Fruit fly (Drosophila melanogaster) whole organism, wandering third instar larva: Measurements from ENCODE around the gene Cubn.
A peak's percentile ranks its signal among the peaks of the same experiment; 100 is the strongest.

Source experiments
- Abd-B ChIP-seq: fragments of >200 bp; optimal IDR thresholded peaks from 2 replicates; lab custom pipeline; 2017; ENCODE audit warnings: missing biosample characterization, missing genetic modification characterization
- CG32264 ChIP-seq: fragments of 200-800 bp; sonication (Bioruptor generic); optimal IDR thresholded peaks from 2 replicates; lab custom pipeline; 2016; ENCODE audit warnings: missing biosample characterization, missing genetic modification characterization
- CG9705 ChIP-seq: fragments of 200-800 bp; sonication (Bioruptor generic); optimal IDR thresholded peaks from 2 replicates; lab custom pipeline; 2018; ENCODE audit warnings: missing biosample characterization, mild to moderate bottlenecking, missing genetic modification characterization
- CrebA ChIP-seq: fragments of 200-800 bp; sonication (Bioruptor generic); optimal IDR thresholded peaks from 2 replicates; lab custom pipeline; 2016; ENCODE audit warnings: missing biosample characterization, mild to moderate bottlenecking, missing genetic modification characterization, borderline replicate concordance
- Dfd ChIP-seq: fragments of >200 bp; optimal IDR thresholded peaks from 2 replicates; lab custom pipeline; 2017; ENCODE audit warnings: missing biosample characterization, missing genetic modification characterization
- Dif ChIP-seq: fragments of 200-275, 200-300 bp; sonication (Bioruptor generic); optimal IDR thresholded peaks from 2 replicates; lab custom pipeline; 2018; ENCODE audit warnings: missing biosample characterization, missing genetic modification characterization; ENCODE audit not compliant: partially characterized antibody
- GATAd ChIP-seq: sonication (Bioruptor generic); optimal IDR thresholded peaks from 2 replicates; lab custom pipeline; 2016; ENCODE audit warnings: missing biosample characterization, missing genetic modification characterization
- HLH106 ChIP-seq: fragments of 200-800 bp; optimal IDR thresholded peaks from 3 replicates; lab custom pipeline; 2019; ENCODE audit warnings: missing biosample characterization, mild to moderate bottlenecking, missing genetic modification characterization, moderate library complexity
- Hnf4 ChIP-seq: fragments of 200-800 bp; sonication (Bioruptor generic); optimal IDR thresholded peaks from 2 replicates; lab custom pipeline; 2016; ENCODE audit warnings: missing biosample characterization, mild to moderate bottlenecking, missing genetic modification characterization
- Hr78 ChIP-seq: fragments of >200 bp; optimal IDR thresholded peaks from 2 replicates; lab custom pipeline; 2017; ENCODE audit warnings: missing biosample characterization, missing genetic modification characterization
- Hr83 ChIP-seq: fragments of 200-300 bp; sonication (Bioruptor generic); optimal IDR thresholded peaks from 2 replicates; lab custom pipeline; 2016; ENCODE audit warnings: missing biosample characterization, mild to moderate bottlenecking, missing genetic modification characterization, moderate library complexity; ENCODE audit not compliant: poor library complexity, severe bottlenecking
- Jra ChIP-seq: sonication (Bioruptor generic); optimal IDR thresholded peaks from 2 replicates; lab custom pipeline; 2016; ENCODE audit warnings: missing biosample characterization, missing genetic modification characterization
- Mio ChIP-seq: sonication (Bioruptor generic); optimal IDR thresholded peaks from 2 replicates; lab custom pipeline; 2016; ENCODE audit warnings: missing biosample characterization, missing genetic modification characterization
- Myc ChIP-seq: fragments of >200 bp; optimal IDR thresholded peaks from 2 replicates; lab custom pipeline; 2017
- N ChIP-seq: fragments of >200 bp; optimal IDR thresholded peaks from 2 replicates; lab custom pipeline; 2018; ENCODE audit warnings: missing biosample characterization, missing external identifiers, missing genetic modification characterization
- OdsH ChIP-seq: fragments of 200-800 bp; sonication (Bioruptor generic); optimal IDR thresholded peaks from 2 replicates; lab custom pipeline; 2016; ENCODE audit warnings: missing biosample characterization, mild to moderate bottlenecking, missing genetic modification characterization
- Rel ChIP-seq, 2 experiments: fragments of 200-800 bp; sonication (Bioruptor generic) in 1 of 2; optimal IDR thresholded peaks; 2 replicates in 1 of 2; 3 replicates in 1 of 2; lab custom pipeline; 2016 to 2019; ENCODE audit warnings: mild to moderate bottlenecking in 2 of 2, missing biosample characterization in 2 of 2, missing genetic modification characterization in 2 of 2, moderate library complexity in 1 of 2
- Sp1 ChIP-seq: fragments of 200-800 bp; sonication (Bioruptor generic); optimal IDR thresholded peaks from 3 replicates; lab custom pipeline; 2019; ENCODE audit warnings: missing biosample characterization, mild to moderate bottlenecking, missing genetic modification characterization, moderate library complexity
- Vsx2 ChIP-seq: fragments of 200-300, 225-300 bp; sonication (Bioruptor generic); optimal IDR thresholded peaks from 2 replicates; lab custom pipeline; 2018; ENCODE audit warnings: missing biosample characterization, missing genetic modification characterization; ENCODE audit not compliant: partially characterized antibody
- br ChIP-seq: fragments of 200-800 bp; sonication (Bioruptor generic); optimal IDR thresholded peaks from 2 replicates; lab custom pipeline; 2016; ENCODE audit warnings: missing biosample characterization, missing genetic modification characterization
- brk ChIP-seq: fragments of 200-800 bp; sonication (Bioruptor generic); optimal IDR thresholded peaks from 2 replicates; lab custom pipeline; 2016; ENCODE audit warnings: missing biosample characterization, mild to moderate bottlenecking, missing genetic modification characterization
- dl ChIP-seq, 2 experiments: fragments of 175-275, 200-275 bp in 1 of 2; fragments of 200-275 bp in 1 of 2; sonication (Bioruptor generic); optimal IDR thresholded peaks; lab custom pipeline; 2018; ENCODE audit warnings: mild to moderate bottlenecking in 2 of 2, missing biosample characterization in 2 of 2, missing genetic modification characterization in 2 of 2, moderate library complexity in 2 of 2; ENCODE audit not compliant: partially characterized antibody in 2 of 2, insufficient read depth in 1 of 2
- dmrt93B ChIP-seq: fragments of 200-800 bp; sonication (Bioruptor generic); optimal IDR thresholded peaks from 2 replicates; lab custom pipeline; 2018; ENCODE audit warnings: missing biosample characterization, mild to moderate bottlenecking, missing genetic modification characterization
- dsf ChIP-seq: sonication (Bioruptor generic); optimal IDR thresholded peaks from 2 replicates; lab custom pipeline; 2016; ENCODE audit warnings: missing biosample characterization, missing genetic modification characterization, borderline replicate concordance
- ey ChIP-seq: fragments of 200-800 bp; sonication (Bioruptor generic); optimal IDR thresholded peaks from 2 replicates; lab custom pipeline; 2016; ENCODE audit warnings: missing biosample characterization, missing genetic modification characterization
- foxo ChIP-seq, 2 experiments: fragments of 200-800 bp; sonication (Bioruptor generic); optimal IDR thresholded peaks; 2 replicates in 1 of 2; 3 replicates in 1 of 2; lab custom pipeline; 2016 to 2017; ENCODE audit warnings: missing biosample characterization in 2 of 2, missing genetic modification characterization in 2 of 2
- fru ChIP-seq: fragments of 200-800 bp; sonication (Bioruptor generic); optimal IDR thresholded peaks from 3 replicates; lab custom pipeline; 2016; ENCODE audit warnings: missing biosample characterization, mild to moderate bottlenecking, missing genetic modification characterization
- h ChIP-seq: fragments of 200-800 bp; sonication (Bioruptor generic); optimal IDR thresholded peaks from 3 replicates; lab custom pipeline; 2016; ENCODE audit warnings: missing biosample characterization, mild to moderate bottlenecking, missing genetic modification characterization
- jim ChIP-seq: fragments of 175-275, 200-325 bp; sonication (Bioruptor generic); optimal IDR thresholded peaks from 2 replicates; lab custom pipeline; 2016; ENCODE audit warnings: missing biosample characterization, mild to moderate bottlenecking, missing genetic modification characterization
- lola ChIP-seq: fragments of >200 bp; optimal IDR thresholded peaks from 2 replicates; lab custom pipeline; 2017; ENCODE audit warnings: missing biosample characterization, missing genetic modification characterization
- pan ChIP-seq: fragments of >200 bp; optimal IDR thresholded peaks from 2 replicates; lab custom pipeline; 2017
- psq ChIP-seq: fragments of 200-800 bp; sonication (Bioruptor generic); optimal IDR thresholded peaks from 3 replicates; lab custom pipeline; 2017; ENCODE audit warnings: missing biosample characterization, mild to moderate bottlenecking, missing genetic modification characterization, moderate library complexity
- rgr ChIP-seq: fragments of 200-800 bp; sonication (Bioruptor generic); optimal IDR thresholded peaks from 3 replicates; lab custom pipeline; 2016; ENCODE audit warnings: missing biosample characterization, mild to moderate bottlenecking, missing genetic modification characterization
- sage ChIP-seq: fragments of 200-800 bp; sonication (Bioruptor generic); optimal IDR thresholded peaks from 2 replicates; lab custom pipeline; 2016; ENCODE audit warnings: missing biosample characterization, mild to moderate bottlenecking, missing genetic modification characterization
- sv ChIP-seq: fragments of 200-800 bp; sonication (Bioruptor generic); optimal IDR thresholded peaks from 3 replicates; lab custom pipeline; 2016; ENCODE audit warnings: missing biosample characterization, missing genetic modification characterization
- tai ChIP-seq: sonication (Bioruptor generic); optimal IDR thresholded peaks from 2 replicates; lab custom pipeline; 2016; ENCODE audit warnings: missing biosample characterization, missing genetic modification characterization
- usp ChIP-seq: fragments of >200 bp; optimal IDR thresholded peaks from 2 replicates; lab custom pipeline; 2017; ENCODE audit warnings: missing biosample characterization, missing genetic modification characterization
- woc ChIP-seq: sonication (Bioruptor generic); optimal IDR thresholded peaks from 2 replicates; lab custom pipeline; 2016; ENCODE audit warnings: missing biosample characterization, mild to moderate bottlenecking, missing genetic modification characterization

The Cubn gene

DNA sequence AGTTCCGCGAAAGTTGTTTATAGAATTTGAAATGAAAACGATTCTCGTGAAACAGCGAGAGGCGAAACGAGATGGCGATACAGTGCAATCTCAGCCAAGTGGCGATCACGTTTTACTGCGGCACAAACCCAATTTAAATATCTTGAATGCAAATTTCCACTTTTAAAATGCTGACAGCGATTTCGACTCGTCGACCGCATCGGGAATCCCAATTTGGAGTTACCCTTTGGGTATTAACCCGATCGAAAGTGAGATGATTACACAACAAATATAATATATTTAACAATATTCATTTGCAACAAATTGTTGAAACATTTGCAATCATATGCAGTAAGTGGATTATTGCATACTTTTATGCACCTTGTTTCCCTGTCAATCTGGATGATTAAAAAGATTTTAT, 19.5 kb upstream of the Cubn start:
- no peak for TF ChIP-seq Rel (GFP tag; optimal IDR thresholded peaks at IDR 0.05; lab: Kevin White, UChicago)
- TF ChIP-seq Rel (tag; optimal IDR thresholded peaks at IDR 0.05; lab: Kevin White, UChicago) = peak; percentile 93
- no peak for TF ChIP-seq rgr (GFP tag; lab: Kevin White, UChicago)

- peak in 1 of 2 experiments; percentile 70 for TF ChIP-seq foxo (GFP tag; optimal IDR thresholded peaks at IDR 0.05; lab: Kevin White, UChicago)
- TF ChIP-seq Hnf4 (GFP tag; lab: Kevin White, UChicago) = peak; percentile 16
- TF ChIP-seq CrebA (GFP tag; lab: Kevin White, UChicago) = no peak
- TF ChIP-seq sv (GFP tag; lab: Kevin White, UChicago) = peak; percentile 27
- no peak for TF ChIP-seq Myc (lab: Kevin White, UChicago)
- no peak for TF ChIP-seq Dfd (GFP tag; lab: Kevin White, UChicago)
- TF ChIP-seq h (GFP tag; lab: Kevin White, UChicago) = peak; percentile 65
- TF ChIP-seq Hr83 (GFP tag; lab: Kevin White, UChicago) = no peak
- no peak for TF ChIP-seq Hr78 (GFP tag; lab: Kevin White, UChicago)
- no peak for TF ChIP-seq lola (GFP tag; lab: Kevin White, UChicago)
- peak; percentile 61 for TF ChIP-seq rgr (GFP tag; lab: Kevin White, UChicago)
- TF ChIP-seq woc (GFP tag; lab: Kevin White, UChicago) = peak; percentile 30
- no peak for TF ChIP-seq Vsx2
- TF ChIP-seq ey = peak; percentile 52
- TF ChIP-seq dl (GFP tag; optimal IDR thresholded peaks at IDR 0.05; lab: Kevin White, UChicago; ENCODE audit: insufficient read depth in 1 of 2, partially characterized antibody in 2 of 2) = no peak
- peak; percentile 63 for TF ChIP-seq Sp1
- peak; percentile 66 for TF ChIP-seq HLH106 (tag; lab: Kevin White, UChicago)
- no peak for TF ChIP-seq pan
- no peak for TF ChIP-seq Mio
- no peak for TF ChIP-seq N (GFP tag; lab: Kevin White, UChicago)
- no peak for TF ChIP-seq Jra (GFP tag; lab: Kevin White, UChicago)
- TF ChIP-seq Abd-B (GFP tag; lab: Kevin White, UChicago) = no peak
- TF ChIP-seq br (GFP tag; lab: Kevin White, UChicago) = peak; percentile 50
- TF ChIP-seq usp (GFP tag; lab: Kevin White, UChicago) = no peak
- no peak for TF ChIP-seq dsf (GFP tag; lab: Kevin White, UChicago)
- no peak for TF ChIP-seq CG9705
- TF ChIP-seq Dif = no peak
- TF ChIP-seq tai = no peak
- peak; percentile 24 for TF ChIP-seq OdsH
- TF ChIP-seq dmrt93B (GFP tag; lab: Kevin White, UChicago) = peak; percentile 43
- TF ChIP-seq Rel (GFP tag; optimal IDR thresholded peaks at IDR 0.05; lab: Kevin White, UChicago) = no peak
- TF ChIP-seq Rel (tag; optimal IDR thresholded peaks at IDR 0.05; lab: Kevin White, UChicago) = no peak
- no peak for TF ChIP-seq jim (GFP tag; lab: Kevin White, UChicago)
- TF ChIP-seq sage (GFP tag; lab: Kevin White, UChicago) = peak; percentile 7
- peak; percentile 45 for TF ChIP-seq fru (GFP tag; lab: Kevin White, UChicago)
- no peak for TF ChIP-seq CG32264 (GFP tag; lab: Kevin White, UChicago)
- TF ChIP-seq psq (GFP tag; lab: Kevin White, UChicago) = peak; percentile 39
- TF ChIP-seq GATAd (GFP tag; lab: Kevin White, UChicago) = no peak
- peak; percentile 48 for TF ChIP-seq brk (GFP tag; lab: Kevin White, UChicago)
- TF ChIP-seq, all 38 proteins: peak for 16
Observed at dm6 chrX:9589928-9590327, 18.8 kb upstream of the Cubn start.

dm6 chrX:9587881-9588280, 16.8 kb upstream of the Cubn start:
- TF ChIP-seq Mio (no peak), Myc (lab: Kevin White, UChicago) (no peak), dl (GFP tag; optimal IDR thresholded peaks at IDR 0.05; lab: Kevin White, UChicago; ENCODE audit: insufficient read depth in 1 of 2, partially characterized antibody in 2 of 2) (no peak), br (GFP tag; lab: Kevin White, UChicago) (no peak), dsf (GFP tag; lab: Kevin White, UChicago) (no peak), GATAd (GFP tag; lab: Kevin White, UChicago) (no peak), lola (GFP tag; lab: Kevin White, UChicago) (no peak), jim (GFP tag; lab: Kevin White, UChicago) (no peak)
